Worm (Caenorhabditis elegans): Measurements from ENCODE around the gene srlf-19.

ce11 chrV:541470-541869, 36.2 kb downstream of the srlf-19 start:
- TF ChIP-seq repo-1 (tag; optimal IDR thresholded peaks at IDR 0.05) = no peak
- TF ChIP-seq unc-62 (GFP tag; optimal IDR thresholded peaks at IDR 0.05) = no peak
